Worm (Caenorhabditis elegans): Measurements from ENCODE around the gene ccar-1.

ccar-1 gene

DNA sequence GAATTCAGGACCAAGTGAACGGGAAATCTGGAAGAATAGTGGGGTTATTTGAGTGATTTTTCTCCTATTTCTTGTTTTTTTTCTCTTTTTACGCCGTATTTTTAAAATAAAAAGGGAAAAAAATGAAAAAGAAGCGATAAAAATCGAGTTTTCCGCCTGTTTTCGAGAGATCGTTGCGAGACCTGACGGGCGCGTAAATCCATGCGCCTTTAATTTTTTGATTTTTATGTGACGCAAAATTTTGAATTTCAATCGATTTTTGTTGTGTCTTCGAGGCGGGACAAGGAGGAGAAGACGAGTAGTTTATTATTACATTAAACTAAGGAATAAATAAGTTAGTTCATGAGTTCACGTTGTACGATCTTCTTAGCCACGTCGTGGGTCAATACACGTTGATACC is 42.3 kb downstream of the ccar-1 start:
- TF ChIP-seq cnd-1 (tag; optimal IDR thresholded peaks at IDR 0.05) = no peak
- TF ChIP-seq nhr-237 (tag; optimal IDR thresholded peaks at IDR 0.05) = no peak
- no peak for TF ChIP-seq mep-1 (tag; optimal IDR thresholded peaks at IDR 0.05)
- no peak for TF ChIP-seq bed-3 (GFP tag; optimal IDR thresholded peaks at IDR 0.05)
- no peak for TF ChIP-seq ham-2 (GFP tag; optimal IDR thresholded peaks at IDR 0.05)
- TF ChIP-seq nhr-2 (tag; optimal IDR thresholded peaks at IDR 0.05) = no peak
- no peak for TF ChIP-seq M03D4.4 (tag; optimal IDR thresholded peaks at IDR 0.05)

DNA sequence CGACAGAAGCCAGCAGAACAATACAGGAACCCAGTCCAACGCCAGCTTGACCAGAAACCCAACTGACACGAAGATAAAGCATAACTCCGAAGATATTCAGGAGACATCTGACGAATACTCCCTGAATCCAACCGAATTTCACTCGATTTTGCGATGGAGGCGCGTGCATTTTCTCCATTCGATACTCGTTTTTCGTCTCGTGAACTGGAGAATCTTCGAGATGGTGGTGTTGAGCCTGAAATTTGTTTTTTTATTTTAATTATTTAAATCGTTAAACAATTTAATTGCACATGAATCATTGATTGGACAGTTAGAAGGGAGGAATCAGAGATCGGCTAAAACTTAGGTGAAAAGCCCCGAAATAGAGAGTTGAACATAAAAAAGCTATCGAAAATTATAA is 43.0 kb downstream of the ccar-1 start:
- TF ChIP-seq elt-3 (tag; optimal IDR thresholded peaks at IDR 0.05) = no peak
- TF ChIP-seq hlh-1 (tag; optimal IDR thresholded peaks at IDR 0.05) = no peak

DNA sequence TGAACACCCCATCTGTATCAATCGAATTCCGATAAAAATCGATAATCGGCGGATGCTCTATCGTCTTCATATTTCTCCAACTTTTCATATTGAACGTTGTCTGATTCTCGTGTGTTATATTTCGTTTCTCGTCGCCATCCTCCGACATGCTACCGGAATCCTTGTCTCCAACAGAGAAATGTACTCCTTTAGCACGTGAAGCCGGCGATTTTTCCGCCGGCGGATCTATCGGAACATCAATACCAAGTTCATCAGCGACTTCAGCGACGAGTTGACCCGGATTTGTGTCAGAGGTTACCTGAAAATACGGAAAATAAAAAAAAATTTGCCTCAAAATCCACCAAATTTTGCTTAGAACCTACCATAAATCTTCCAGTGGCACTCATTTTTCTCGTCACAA is 43.7 kb downstream of the ccar-1 start:
- no peak for TF ChIP-seq drap-1 (GFP tag; optimal IDR thresholded peaks at IDR 0.05)

DNA sequence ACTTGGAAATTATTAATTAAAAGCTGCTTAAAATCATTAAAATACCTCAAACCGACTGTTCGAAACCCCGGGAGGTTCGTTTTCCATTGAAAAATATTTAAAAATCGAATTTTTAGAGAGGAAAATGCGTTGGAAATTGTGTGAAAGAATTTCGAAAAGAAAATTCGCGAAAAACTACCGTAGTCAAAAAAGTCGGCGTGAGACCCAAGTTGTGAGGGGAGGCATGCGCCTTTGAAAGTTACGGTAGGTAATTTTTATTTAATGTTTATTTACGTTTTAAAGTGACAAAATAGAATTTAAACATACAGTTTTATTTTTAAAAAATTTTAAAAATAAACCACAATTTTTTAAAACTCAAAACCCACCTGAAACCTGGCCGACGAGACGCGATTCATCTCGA is 44.2 kb downstream of the ccar-1 start:
- TF ChIP-seq zip-8 (tag; optimal IDR thresholded peaks at IDR 0.05) = no peak
- no peak for TF ChIP-seq unc-120 (tag; optimal IDR thresholded peaks at IDR 0.05; ENCODE audit: poor library complexity, severe bottlenecking)
- TF ChIP-seq flh-1 (GFP tag; optimal IDR thresholded peaks at IDR 0.05) = no peak
- no peak for TF ChIP-seq lin-13 (tag; optimal IDR thresholded peaks at IDR 0.05)
- no peak for TF ChIP-seq ceh-43 (GFP tag; optimal IDR thresholded peaks at IDR 0.05)
- no peak for TF ChIP-seq nhr-28 (tag; optimal IDR thresholded peaks at IDR 0.05)

DNA sequence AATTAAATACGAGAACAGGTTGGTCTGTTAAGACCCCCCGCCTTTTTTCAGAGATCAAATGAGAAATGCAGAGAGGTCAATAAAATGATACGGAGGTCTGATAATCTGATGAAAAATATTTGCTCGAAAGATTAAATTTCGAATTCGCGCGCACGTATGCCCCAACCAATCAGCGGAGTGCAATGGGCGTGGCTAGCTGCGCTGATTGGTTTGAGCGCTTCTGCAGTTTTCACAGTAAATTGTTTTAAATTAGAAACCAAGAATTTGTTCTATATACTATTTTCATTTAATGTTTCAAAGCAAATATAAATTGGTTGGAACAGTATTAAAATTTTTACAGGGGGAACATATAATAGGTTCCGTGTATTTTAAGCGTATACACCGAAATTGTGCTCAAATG is 48.0 kb downstream of the ccar-1 start:
- TF ChIP-seq pha-4 (tag; optimal IDR thresholded peaks at IDR 0.05) = peak; percentile 47
- TF ChIP-seq unc-120 (tag; optimal IDR thresholded peaks at IDR 0.05; ENCODE audit: poor library complexity, severe bottlenecking) = no peak
- TF ChIP-seq nhr-237 (tag; optimal IDR thresholded peaks at IDR 0.05) = no peak
- TF ChIP-seq elt-3 (tag; optimal IDR thresholded peaks at IDR 0.05) = no peak

DNA sequence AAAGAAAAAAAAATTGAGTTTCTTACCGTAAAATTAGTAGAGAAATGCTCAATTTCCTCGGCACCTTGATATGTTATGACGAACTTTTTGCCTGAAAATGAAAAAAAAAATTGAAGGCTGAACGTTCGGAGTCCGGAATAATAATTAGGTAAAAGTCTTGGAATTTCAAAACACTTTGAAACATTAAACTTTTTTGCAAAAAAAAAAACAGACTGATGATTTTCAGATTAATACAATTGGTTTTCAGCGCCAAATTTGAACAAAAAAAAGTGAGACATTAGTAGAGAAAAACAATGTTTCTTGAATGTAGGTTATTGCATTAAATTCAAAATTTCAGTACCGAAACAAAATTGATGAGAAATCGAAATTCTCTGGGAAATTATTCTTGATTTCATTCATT is 52.6 kb downstream of the ccar-1 start, which contains the start of gene nkcc-1:
TSS of gene nkcc-1 (minus strand) at position 101 of the 400 bp plus-strand sequence.
- TF ChIP-seq drap-1 (GFP tag; optimal IDR thresholded peaks at IDR 0.05) (no peak), sem-2 (GFP tag; optimal IDR thresholded peaks at IDR 0.05) (no peak), cnd-1 (tag; optimal IDR thresholded peaks at IDR 0.05) (no peak), mab-5 (tag; optimal IDR thresholded peaks at IDR 0.05) (no peak), M03D4.4 (tag; optimal IDR thresholded peaks at IDR 0.05) (no peak), lin-13 (tag; optimal IDR thresholded peaks at IDR 0.05) (no peak), ceh-83 (GFP tag; optimal IDR thresholded peaks at IDR 0.05) (no peak)

Measured in whole organism, mixed stage, embryonic.